Worm (Caenorhabditis elegans) whole organism, young adult: ENCODE results near the gene H43I07.1.

Source experiments
- ceh-40 ChIP-seq: fragments of 200-800 bp; sonication (Bioruptor generic); IDR thresholded peaks from 2 replicates; pipeline ENCODE4 v1.3.6; 2022; ENCODE audit warnings: missing genetic modification characterization, missing compliant biosample characterization
- nfya-1 ChIP-seq: sonication (generic microtip); optimal IDR thresholded peaks from 2 replicates; lab custom pipeline; 2017; ENCODE audit warnings: antibody characterized with exemption, missing compliant biosample characterization, missing genetic modification characterization, borderline replicate concordance; ENCODE audit not compliant: insufficient read depth
- ztf-26 ChIP-seq: sonication (generic microtip); optimal IDR thresholded peaks from 2 replicates; lab custom pipeline; 2017; ENCODE audit warnings: missing genetic modification characterization, missing compliant biosample characterization

- TF ChIP-seq ztf-26 (tag; lab: Kevin White, UChicago) (no peak), nfya-1 (tag; lab: Kevin White, UChicago) (no peak), ceh-40 (no peak)
Measured at ce11 chrV:4236118-4236517, 31.6 kb downstream of the H43I07.1 start, which contains the start of gene nlp-13.
